Fruit fly (Drosophila melanogaster) whole organism, wandering third instar larva: ENCODE results near the gene CG31323.

Experiments used
- Abd-B ChIP-seq: fragments of >200 bp; optimal IDR thresholded peaks from 2 replicates; lab custom pipeline; 2017; ENCODE audit warnings: missing biosample characterization, missing genetic modification characterization
- CG32264 ChIP-seq: fragments of 200-800 bp; sonication (Bioruptor generic); optimal IDR thresholded peaks from 2 replicates; lab custom pipeline; 2016; ENCODE audit warnings: missing biosample characterization, missing genetic modification characterization
- Dfd ChIP-seq: fragments of >200 bp; optimal IDR thresholded peaks from 2 replicates; lab custom pipeline; 2017; ENCODE audit warnings: missing biosample characterization, missing genetic modification characterization
- Hnf4 ChIP-seq: fragments of 200-800 bp; sonication (Bioruptor generic); optimal IDR thresholded peaks from 2 replicates; lab custom pipeline; 2016; ENCODE audit warnings: missing biosample characterization, mild to moderate bottlenecking, missing genetic modification characterization
- Hr78 ChIP-seq: fragments of >200 bp; optimal IDR thresholded peaks from 2 replicates; lab custom pipeline; 2017; ENCODE audit warnings: missing biosample characterization, missing genetic modification characterization
- Mio ChIP-seq: sonication (Bioruptor generic); optimal IDR thresholded peaks from 2 replicates; lab custom pipeline; 2016; ENCODE audit warnings: missing biosample characterization, missing genetic modification characterization
- Myc ChIP-seq: fragments of >200 bp; optimal IDR thresholded peaks from 2 replicates; lab custom pipeline; 2017
- Vsx2 ChIP-seq: fragments of 200-300, 225-300 bp; sonication (Bioruptor generic); optimal IDR thresholded peaks from 2 replicates; lab custom pipeline; 2018; ENCODE audit warnings: missing biosample characterization, missing genetic modification characterization; ENCODE audit not compliant: partially characterized antibody
- br ChIP-seq: fragments of 200-800 bp; sonication (Bioruptor generic); optimal IDR thresholded peaks from 2 replicates; lab custom pipeline; 2016; ENCODE audit warnings: missing biosample characterization, missing genetic modification characterization
- dsf ChIP-seq: sonication (Bioruptor generic); optimal IDR thresholded peaks from 2 replicates; lab custom pipeline; 2016; ENCODE audit warnings: missing biosample characterization, missing genetic modification characterization, borderline replicate concordance
- sage ChIP-seq: fragments of 200-800 bp; sonication (Bioruptor generic); optimal IDR thresholded peaks from 2 replicates; lab custom pipeline; 2016; ENCODE audit warnings: missing biosample characterization, mild to moderate bottlenecking, missing genetic modification characterization

- TF ChIP-seq Mio (GFP tag; lab: Kevin White, UChicago) (no peak), br (no peak), dsf (GFP tag; lab: Kevin White, UChicago) (no peak), CG32264 (GFP tag; lab: Kevin White, UChicago) (no peak), Dfd (GFP tag; lab: Kevin White, UChicago) (no peak), Vsx2 (GFP tag; lab: Kevin White, UChicago) (no peak), Myc (lab: Kevin White, UChicago) (no peak), Hr78 (no peak), Hnf4 (no peak), Abd-B (GFP tag; lab: Kevin White, UChicago) (no peak), sage (GFP tag; lab: Kevin White, UChicago) (no peak)
Observed at dm6 chr3R:26122896-26123295, 47.8 kb upstream of the CG31323 start.
